Worm (Caenorhabditis elegans): Measurements from ENCODE around the gene flap-1.
A peak's percentile ranks its signal among the peaks of the same experiment; 100 is the strongest.

- TF ChIP-seq lsy-2 (tag; optimal IDR thresholded peaks at IDR 0.05): peak in 1 of 2 experiments; percentile 44
- TF ChIP-seq unc-39 (tag; optimal IDR thresholded peaks at IDR 0.05): no peak
- TF ChIP-seq lim-7 (GFP tag; IDR thresholded peaks at IDR 0.05): no peak
- TF ChIP-seq ama-1 (optimal IDR thresholded peaks at IDR 0.05): no peak
- peak; percentile 58; the same call in 1 of the 2 replicates for TF ChIP-seq ceh-20 (GFP tag; IDR thresholded peaks at IDR 0.05)
- peak in 1 of 2 experiments; percentile 72 for TF ChIP-seq unc-62 (GFP tag; optimal IDR thresholded peaks at IDR 0.05 in 1 of 2)
- TF ChIP-seq unc-62 (tag; optimal IDR thresholded peaks at IDR 0.05): no peak
- TF ChIP-seq set-16 (GFP tag; IDR thresholded peaks at IDR 0.05): no peak
- TF ChIP-seq T26A8.4 (GFP tag; IDR thresholded peaks at IDR 0.05): no peak
- no peak for TF ChIP-seq snpc-4 (tag; optimal IDR thresholded peaks at IDR 0.05)
- TF ChIP-seq nhr-237 (tag; optimal IDR thresholded peaks at IDR 0.05): no peak
- no peak for TF ChIP-seq ztf-11 (tag; optimal IDR thresholded peaks at IDR 0.05)
- no peak for TF ChIP-seq skn-1 (tag; optimal IDR thresholded peaks at IDR 0.05)
- 0 out of 2 replicates have a peak, but pooled peaks have one; percentile 30 for TF ChIP-seq tra-1 (GFP tag; IDR thresholded peaks at IDR 0.05)
Observed at ce11 chrIII:6898518-6898917, 30.1 kb downstream of the flap-1 start.
